Fruit fly (Drosophila melanogaster): ENCODE data around the gene CG6333.

Gene CG6333

dm6 chr3L:17475979-17476393, 10.0 kb downstream of the CG6333 start, which contains the start of gene CG34250 (continued):
- TF ChIP-seq CG6175 (GFP tag; IDR thresholded peaks at IDR 0.05) (no peak), her (GFP tag; optimal IDR thresholded peaks at IDR 0.05) (no peak), gcm2 (GFP tag; optimal IDR thresholded peaks at IDR 0.05) (peak; percentile 37), bbx (GFP tag; IDR thresholded peaks at IDR 0.05; ENCODE audit: partially characterized antibody) (peak; percentile 68), YL-1 (GFP tag; optimal IDR thresholded peaks at IDR 0.05) (peak; percentile 75), CG8944 (GFP tag; optimal IDR thresholded peaks at IDR 0.05) (no peak), ci (GFP tag; IDR thresholded peaks at IDR 0.05) (no peak), shn (GFP tag; optimal IDR thresholded peaks at IDR 0.05) (no peak), HLHmδ (GFP tag; optimal IDR thresholded peaks at IDR 0.05) (no peak), CG2120 (GFP tag; optimal IDR thresholded peaks at IDR 0.05) (peak; percentile 67), CG8924 (tag; optimal IDR thresholded peaks at IDR 0.05) (peak; percentile 42), CG18619 (GFP tag; optimal IDR thresholded peaks at IDR 0.05) (peak; percentile 46), dysf (GFP tag; IDR thresholded peaks at IDR 0.05) (no peak), eyg (GFP tag; optimal IDR thresholded peaks at IDR 0.05) (no peak), pho (GFP tag; optimal IDR thresholded peaks at IDR 0.05) (no peak), ash1 (GFP tag; optimal IDR thresholded peaks at IDR 0.05) (no peak), fd3F (GFP tag; optimal IDR thresholded peaks at IDR 0.05) (no peak), H2.0 (GFP tag; IDR thresholded peaks at IDR 0.05) (no peak), tap (tag; optimal IDR thresholded peaks at IDR 0.05) (no peak), Elba2 (GFP tag; optimal IDR thresholded peaks at IDR 0.05) (peak; percentile 68), CG18599 (GFP tag; optimal IDR thresholded peaks at IDR 0.05) (peak; percentile 26), otp (GFP tag; IDR thresholded peaks at IDR 0.05) (no peak), Drgx (GFP tag; IDR thresholded peaks at IDR 0.05) (no peak), Hr78 (GFP tag; optimal IDR thresholded peaks at IDR 0.05) (no peak), mam (GFP tag; optimal IDR thresholded peaks at IDR 0.05) (peak; percentile 48), run (tag; optimal IDR thresholded peaks at IDR 0.05) (no peak), BtbVII (GFP tag; optimal IDR thresholded peaks at IDR 0.05) (no peak), phol (tag; optimal IDR thresholded peaks at IDR 0.05) (peak; percentile 63), pzg (GFP tag; optimal IDR thresholded peaks at IDR 0.05) (peak; percentile 84), CG17186 (GFP tag; optimal IDR thresholded peaks at IDR 0.05) (peak; percentile 14), CG12659 (GFP tag; optimal IDR thresholded peaks at IDR 0.05) (peak; percentile 79), CG2889 (GFP tag; IDR thresholded peaks at IDR 0.05) (no peak), ttk (GFP tag; IDR thresholded peaks at IDR 0.05) (no peak), br (optimal IDR thresholded peaks at IDR 0.05) (no peak), CG8359 (GFP tag; optimal IDR thresholded peaks at IDR 0.05; ENCODE audit: borderline replicate concordance) (no peak), CG7745 (tag; optimal IDR thresholded peaks at IDR 0.05) (no peak), trem (tag; optimal IDR thresholded peaks at IDR 0.05) (peak; percentile 87), Stat92E (GFP tag; optimal IDR thresholded peaks at IDR 0.05) (peak in 1 of 3 experiments; percentile 72), Atf-2 (GFP tag; optimal IDR thresholded peaks at IDR 0.05) (no peak), zen2 (GFP tag; IDR thresholded peaks at IDR 0.05; ENCODE audit: partially characterized antibody) (peak; percentile 44; the same call in 2 of the 3 replicates), CG3407 (GFP tag; optimal IDR thresholded peaks at IDR 0.05) (no peak), Dll (GFP tag; IDR thresholded peaks at IDR 0.05; ENCODE audit: partially characterized antibody) (peak; percentile 90), Neu2 (GFP tag; optimal IDR thresholded peaks at IDR 0.05; ENCODE audit: borderline replicate concordance) (no peak), nerfin-2 (GFP tag; IDR thresholded peaks at IDR 0.05; ENCODE audit: partially characterized antibody) (peak; percentile 34; the same call in 1 of the 2 replicates), NFAT (GFP tag; IDR thresholded peaks at IDR 0.05) (no peak; the same call in 1 of the 2 replicates), Myb (GFP tag; optimal IDR thresholded peaks at IDR 0.05) (peak; percentile 63), CG1647 (GFP tag; optimal IDR thresholded peaks at IDR 0.05) (no peak), Ets97D (GFP tag; optimal IDR thresholded peaks at IDR 0.05) (peak; percentile 59), Ravus (GFP tag; IDR thresholded peaks at IDR 0.05) (no peak), Abd-B (GFP tag; optimal IDR thresholded peaks at IDR 0.05) (peak; percentile 46)

All from whole organism, embryonic.